Worm (Caenorhabditis elegans) whole organism, young adult: Measurements from ENCODE around the gene ZC168.2.
"Not testable (repeated sequence)": the region's sequence is repeated elsewhere in the genome, so short reads cannot be mapped to it uniquely, and the experiment has no call there.

Experiments
- B0035.1 ChIP-seq: sonication (generic microtip); optimal IDR thresholded peaks from 2 replicates; lab custom pipeline; 2016; ENCODE audit warnings: missing genetic modification characterization, mild to moderate bottlenecking, missing compliant biosample characterization, missing genotype, missing genetic modification reagents
- D2030.7 ChIP-seq: fragments of 200-800 bp; sonication (Bioruptor generic); IDR thresholded peaks from 2 replicates; pipeline ENCODE4 v1.3.6; 2022; ENCODE audit warnings: missing genetic modification reagents, missing genetic modification characterization, missing compliant biosample characterization
- F37B4.10 ChIP-seq: fragments of 200-800 bp; sonication (Bioruptor generic); IDR thresholded peaks from 2 replicates; pipeline ENCODE4 v1.3.6; 2022; ENCODE audit warnings: missing genetic modification characterization, missing compliant biosample characterization
- F55B11.4 ChIP-seq: sonication (generic microtip); optimal IDR thresholded peaks from 2 replicates; lab custom pipeline; 2016; ENCODE audit warnings: missing compliant biosample characterization, missing genetic modification characterization, borderline replicate concordance; ENCODE audit not compliant: insufficient read depth
- F57C9.4 ChIP-seq: sonication (generic microtip); optimal IDR thresholded peaks from 2 replicates; lab custom pipeline; 2017; ENCODE audit warnings: mild to moderate bottlenecking, missing genetic modification characterization, missing compliant biosample characterization
- K12H6.12 ChIP-seq: fragments of 200-800 bp; sonication (Bioruptor generic); optimal IDR thresholded peaks from 2 replicates; lab custom pipeline; 2018; ENCODE audit warnings: mild to moderate bottlenecking, missing genetic modification characterization, missing compliant biosample characterization
- Y56A3A.18 ChIP-seq: fragments of 200-800 bp; sonication (Bioruptor generic); IDR thresholded peaks from 2 replicates; pipeline ENCODE4 v1.3.6; 2022; ENCODE audit warnings: missing genetic modification reagents, missing genetic modification characterization, missing compliant biosample characterization
- Y67H2A.10 ChIP-seq: fragments of 200-800 bp; sonication (Bioruptor generic); conservative IDR thresholded peaks from 2 replicates; pipeline ENCODE4 v1.3.6; 2022; ENCODE audit warnings: missing genetic modification reagents, missing genetic modification characterization, missing compliant biosample characterization
- akir-1 ChIP-seq: fragments of 200-800 bp; sonication (Bioruptor generic); optimal IDR thresholded peaks from 2 replicates; lab custom pipeline; 2018; ENCODE audit warnings: mild to moderate bottlenecking, missing genetic modification characterization, moderate library complexity, missing compliant biosample characterization
- atf-7 ChIP-seq: sonication (generic microtip); optimal IDR thresholded peaks from 2 replicates; lab custom pipeline; 2017; ENCODE audit warnings: mild to moderate bottlenecking, missing genetic modification characterization, missing compliant biosample characterization
- athp-1 ChIP-seq: sonication (generic microtip); optimal IDR thresholded peaks from 2 replicates; lab custom pipeline; 2017; ENCODE audit warnings: mild to moderate bottlenecking, missing genetic modification characterization, missing compliant biosample characterization
- attf-3 ChIP-seq: fragments of 200-800 bp; sonication (Bioruptor generic); conservative IDR thresholded peaks from 2 replicates; pipeline ENCODE4 v1.3.6; 2022; ENCODE audit warnings: missing genetic modification reagents, missing genetic modification characterization, missing compliant biosample characterization
- bed-2 ChIP-seq: fragments of 200-800 bp; sonication (Bioruptor generic); IDR thresholded peaks from 2 replicates; pipeline ENCODE4 v1.3.6; 2022; ENCODE audit warnings: missing genetic modification reagents, missing genetic modification characterization, missing compliant biosample characterization
- ccch-3 ChIP-seq: fragments of 200-800 bp; sonication (Bioruptor generic); optimal IDR thresholded peaks from 2 replicates; lab custom pipeline; 2018; ENCODE audit warnings: mild to moderate bottlenecking, missing genetic modification characterization, missing compliant biosample characterization
- cebp-2 ChIP-seq: fragments of 200-800 bp; sonication (Bioruptor generic); IDR thresholded peaks from 2 replicates; pipeline ENCODE4 v1.3.6; 2022; ENCODE audit warnings: missing genetic modification characterization, missing compliant biosample characterization
- ceh-40 ChIP-seq: fragments of 200-800 bp; sonication (Bioruptor generic); IDR thresholded peaks from 2 replicates; pipeline ENCODE4 v1.3.6; 2022; ENCODE audit warnings: missing genetic modification characterization, missing compliant biosample characterization
- ceh-91 ChIP-seq: fragments of 200-800 bp; sonication (Bioruptor generic); IDR thresholded peaks from 2 replicates; pipeline ENCODE4 v1.3.6; 2022; ENCODE audit warnings: missing genetic modification reagents, missing genetic modification characterization, missing compliant biosample characterization
- egl-18 ChIP-seq: fragments of 200-800 bp; sonication (Bioruptor generic); IDR thresholded peaks from 2 replicates; pipeline ENCODE4 v1.3.6; 2022; ENCODE audit warnings: missing genetic modification reagents, missing genetic modification characterization, missing compliant biosample characterization
- fkh-3 ChIP-seq: sonication (generic microtip); optimal IDR thresholded peaks from 2 replicates; lab custom pipeline; 2016; ENCODE audit warnings: mild to moderate bottlenecking, missing genetic modification characterization, missing compliant biosample characterization
- hmg-20 ChIP-seq: fragments of 200-800 bp; sonication (Bioruptor generic); IDR thresholded peaks from 2 replicates; pipeline ENCODE4 v1.3.6; 2022; ENCODE audit warnings: missing genetic modification reagents, missing genetic modification characterization, missing compliant biosample characterization
- lin-35 ChIP-seq, 3 experiments: fragments of 150-350 bp in 2 of 3; sonication (generic microtip) in 1 of 3; optimal IDR thresholded peaks; 2 replicates each; lab custom pipeline; 2014 to 2018; ENCODE audit warnings: missing biosample characterization in 3 of 3, missing genetic modification characterization in 3 of 3, missing genetic modification reagents in 3 of 3
- lin-54 ChIP-seq: fragments of 200-800 bp; sonication (Bioruptor generic); optimal IDR thresholded peaks from 2 replicates; lab custom pipeline; 2018; ENCODE audit warnings: mild to moderate bottlenecking, missing genetic modification characterization, missing compliant biosample characterization
- lsl-1 ChIP-seq: fragments of 200-800 bp; sonication (Bioruptor generic); optimal IDR thresholded peaks from 2 replicates; lab custom pipeline; 2018; ENCODE audit warnings: mild to moderate bottlenecking, missing genetic modification characterization, moderate library complexity, missing compliant biosample characterization
- madf-6 ChIP-seq: fragments of 200-800 bp; sonication (Bioruptor generic); IDR thresholded peaks from 2 replicates; pipeline ENCODE4 v1.3.6; 2022; ENCODE audit warnings: missing genetic modification reagents, missing genetic modification characterization, missing compliant biosample characterization
- madf-8 ChIP-seq: fragments of 200-800 bp; sonication (Bioruptor generic); conservative IDR thresholded peaks from 2 replicates; pipeline ENCODE4 v1.3.6; 2022; ENCODE audit warnings: missing genetic modification reagents, missing genetic modification characterization, missing compliant biosample characterization
- mxl-1 ChIP-seq: sonication (generic microtip); optimal IDR thresholded peaks from 2 replicates; lab custom pipeline; 2016; ENCODE audit warnings: missing genetic modification characterization, missing compliant biosample characterization
- nhr-120 ChIP-seq: fragments of 200-800 bp; sonication (Bioruptor generic); IDR thresholded peaks from 2 replicates; pipeline ENCODE4 v1.3.6; 2022; ENCODE audit warnings: missing genetic modification characterization, missing compliant biosample characterization
- nhr-90 ChIP-seq: sonication (generic microtip); optimal IDR thresholded peaks from 2 replicates; lab custom pipeline; 2016; ENCODE audit warnings: missing genotype, mild to moderate bottlenecking, missing genetic modification characterization, missing compliant biosample characterization
- pbrm-1 ChIP-seq: fragments of 200-800 bp; sonication (Bioruptor generic); IDR thresholded peaks from 2 replicates; pipeline ENCODE4 v1.3.6; 2022; ENCODE audit warnings: missing genetic modification reagents, missing genetic modification characterization, missing compliant biosample characterization
- rcor-1 ChIP-seq: fragments of 200-800 bp; sonication (Bioruptor generic); IDR thresholded peaks from 2 replicates; pipeline ENCODE4 v1.3.6; 2022; ENCODE audit warnings: missing genetic modification reagents, missing genetic modification characterization, missing compliant biosample characterization
- sea-2 ChIP-seq: fragments of 200-800 bp; sonication (Bioruptor generic); IDR thresholded peaks from 2 replicates; pipeline ENCODE4 v1.3.6; 2022; ENCODE audit warnings: missing genetic modification characterization, missing compliant biosample characterization
- snpc-1.3 ChIP-seq: sonication (generic microtip); optimal IDR thresholded peaks from 2 replicates; lab custom pipeline; 2017; ENCODE audit warnings: missing genetic modification characterization, mild to moderate bottlenecking, missing compliant biosample characterization, antibody characterized with exemption, moderate library complexity, missing genotype, missing genetic modification reagents; ENCODE audit not compliant: insufficient read depth
- xnd-1 ChIP-seq: sonication (generic microtip); optimal IDR thresholded peaks from 2 replicates; lab custom pipeline; 2016; ENCODE audit warnings: missing genotype, missing genetic modification reagents, missing genetic modification characterization, missing compliant biosample characterization
- ztf-22 ChIP-seq: fragments of 200-800 bp; sonication (Bioruptor generic); optimal IDR thresholded peaks from 2 replicates; lab custom pipeline; 2018; ENCODE audit warnings: mild to moderate bottlenecking, missing genetic modification characterization, moderate library complexity, missing compliant biosample characterization
- ztf-28 ChIP-seq: fragments of 200-800 bp; sonication (Bioruptor generic); IDR thresholded peaks from 2 replicates; pipeline ENCODE4 v1.3.6; 2022; ENCODE audit warnings: missing genetic modification reagents, missing genetic modification characterization, missing compliant biosample characterization

ZC168.2 gene

ce11 chrIV:10745332-10745731 is 17.5 kb downstream of the ZC168.2 start:
- TF ChIP-seq ccch-3 (GFP tag; lab: Kevin White, UChicago) (no peak), lin-35 (GFP tag; optimal IDR thresholded peaks at IDR 0.05; lab: Kevin White, UChicago) (no peak), cebp-2 (GFP tag; lab: Robert Waterston, UW) (no peak)

- TF ChIP-seq ztf-22 (GFP tag; lab: Kevin White, UChicago) (no peak), snpc-1.3 (tag; lab: Kevin White, UChicago) (no peak), Y56A3A.18 (no peak), pbrm-1 (no peak), sea-2 (GFP tag; lab: Robert Waterston, UW) (no peak), madf-6 (no peak), B0035.1 (no peak), hmg-20 (GFP tag; lab: Robert Waterston, UW) (no peak), ceh-40 (GFP tag; lab: Robert Waterston, UW) (no peak), xnd-1 (tag; lab: Kevin White, UChicago) (no peak), ceh-91 (no peak), attf-3 (GFP tag; lab: Robert Waterston, UW) (no peak), lsl-1 (GFP tag; lab: Kevin White, UChicago) (no peak), nhr-90 (no peak), bed-2 (no peak), fkh-3 (tag; lab: Kevin White, UChicago) (no peak)
These were observed 22.2 kb downstream of the ZC168.2 start, which contains the start of gene T25B9.1 for ce11 chrIV:10750041-10750440. Gene T25B9.1, minus strand, starts transcription at chrIV:10750141.

ce11 chrIV:10751740-10752139 is 23.9 kb downstream of the ZC168.2 start, which contains the start of gene T25B9.2:
Gene T25B9.2, minus strand, starts transcription at chrIV:10751840.
- TF ChIP-seq sea-2 (GFP tag; lab: Robert Waterston, UW); D2030.7 (GFP tag; lab: Robert Waterston, UW); F57C9.4 (tag; lab: Kevin White, UChicago): not testable (repeated sequence)

DNA sequence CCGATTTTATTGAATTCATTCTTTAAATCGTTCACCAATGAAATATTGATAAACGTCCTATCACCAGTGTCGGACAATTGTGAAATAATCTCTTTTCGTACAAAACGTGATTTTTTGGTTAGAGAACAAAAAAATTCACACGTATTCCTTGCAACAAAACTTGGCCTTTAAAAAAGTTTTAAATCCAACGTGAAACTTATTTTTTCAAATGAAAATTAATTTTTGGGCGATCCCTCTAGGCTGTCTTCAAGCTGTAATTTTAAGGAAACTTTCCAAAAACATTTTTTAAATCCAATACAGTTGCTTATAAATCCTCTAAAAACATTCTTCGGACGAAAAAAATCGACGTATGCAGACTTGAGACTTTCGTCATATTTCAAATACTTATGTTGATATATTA is 26.9 kb downstream of the ZC168.2 start, which contains the start of gene T25B9.5:
Gene T25B9.5 (minus strand): TSS at position 101 of the 400 bp plus-strand sequence.
- TF ChIP-seq K12H6.12 (no peak), akir-1 (no peak), madf-8 (no peak), ztf-28 (GFP tag; lab: Robert Waterston, UW) (no peak), snpc-1.3 (tag; lab: Kevin White, UChicago) (no peak), F55B11.4 (tag; lab: Kevin White, UChicago) (no peak), athp-1 (tag; lab: Kevin White, UChicago) (no peak), atf-7 (tag; lab: Kevin White, UChicago) (no peak), F37B4.10 (GFP tag; lab: Robert Waterston, UW) (no peak), mxl-1 (tag; lab: Kevin White, UChicago) (no peak), bed-2 (no peak), rcor-1 (no peak), egl-18 (GFP tag; lab: Robert Waterston, UW) (no peak), lin-54 (GFP tag; lab: Kevin White, UChicago) (no peak), Y67H2A.10 (no peak), nhr-120 (GFP tag; lab: Robert Waterston, UW) (no peak)
